Worm (Caenorhabditis elegans): ENCODE measurements around the gene srab-8.

ce11 chrV:3196832-3197329 lies 20.6 kb downstream of the srab-8 start, which contains the start of the genes Y73C8B.1 and Y73C8B.5:
- TF ChIP-seq akir-1 (GFP tag; optimal IDR thresholded peaks at IDR 0.05) (no peak), egl-44 (GFP tag; IDR thresholded peaks at IDR 0.05) (no peak), lin-40 (tag; optimal IDR thresholded peaks at IDR 0.05) (no peak), ccch-3 (GFP tag; optimal IDR thresholded peaks at IDR 0.05) (no peak), attf-3 (GFP tag; conservative IDR thresholded peaks at IDR 0.05) (no peak), ztf-25 (GFP tag; IDR thresholded peaks at IDR 0.05) (no peak), F33H1.4 (GFP tag; IDR thresholded peaks at IDR 0.05) (no peak), F49E8.2 (tag; optimal IDR thresholded peaks at IDR 0.05; ENCODE audit: insufficient read depth) (no peak), xnd-1 (tag; optimal IDR thresholded peaks at IDR 0.05) (no peak)
